Worm (Caenorhabditis elegans) whole organism, young adult: ENCODE data around the gene Y41D4B.14.
A peak's percentile ranks its signal among the peaks of the same experiment; 100 is the strongest.
"Not testable (repeated sequence)": the region's sequence is repeated elsewhere in the genome, so short reads cannot be mapped to it uniquely, and the experiment has no call there.

Experiments used
- B0019.2 ChIP-seq: fragments of 200-800 bp; sonication (Bioruptor generic); conservative IDR thresholded peaks from 2 replicates; pipeline ENCODE4 v1.3.6; 2022; ENCODE audit warnings: missing genetic modification reagents, missing genetic modification characterization, missing compliant biosample characterization
- F10E7.11 ChIP-seq: sonication (generic microtip); optimal IDR thresholded peaks from 2 replicates; lab custom pipeline; 2017; ENCODE audit warnings: mild to moderate bottlenecking, missing genetic modification characterization, moderate library complexity, missing compliant biosample characterization
- F23B12.7 ChIP-seq: sonication (generic microtip); optimal IDR thresholded peaks from 2 replicates; lab custom pipeline; 2017; ENCODE audit warnings: missing genetic modification characterization, mild to moderate bottlenecking, missing compliant biosample characterization, antibody characterized with exemption, moderate library complexity; ENCODE audit not compliant: insufficient read depth
- F57C9.4 ChIP-seq: sonication (generic microtip); optimal IDR thresholded peaks from 2 replicates; lab custom pipeline; 2017; ENCODE audit warnings: mild to moderate bottlenecking, missing genetic modification characterization, missing compliant biosample characterization
- K12H6.12 ChIP-seq: fragments of 200-800 bp; sonication (Bioruptor generic); optimal IDR thresholded peaks from 2 replicates; lab custom pipeline; 2018; ENCODE audit warnings: mild to moderate bottlenecking, missing genetic modification characterization, missing compliant biosample characterization
- T07F8.4 ChIP-seq: sonication (generic microtip); optimal IDR thresholded peaks from 2 replicates; lab custom pipeline; 2016; ENCODE audit warnings: mild to moderate bottlenecking, missing genetic modification characterization, moderate library complexity, missing compliant biosample characterization
- Y53F4B.3 ChIP-seq: fragments of 200-800 bp; sonication (Bioruptor generic); IDR thresholded peaks from 2 replicates; pipeline ENCODE4 v1.3.6; 2022; ENCODE audit warnings: missing genetic modification reagents, missing genetic modification characterization, missing compliant biosample characterization
- Y53G8AR.9 ChIP-seq: fragments of 200-800 bp; sonication (Bioruptor generic); conservative IDR thresholded peaks from 2 replicates; pipeline ENCODE4 v1.3.6; 2022; ENCODE audit warnings: missing genetic modification reagents, missing genetic modification characterization, missing compliant biosample characterization
- ZK185.1 ChIP-seq: sonication (generic microtip); optimal IDR thresholded peaks from 2 replicates; lab custom pipeline; 2016; ENCODE audit warnings: mild to moderate bottlenecking, missing genetic modification characterization, missing compliant biosample characterization; ENCODE audit not compliant: poor library complexity, severe bottlenecking
- aptf-2 ChIP-seq: fragments of 200-800 bp; sonication (Bioruptor generic); conservative IDR thresholded peaks from 2 replicates; pipeline ENCODE4 v1.3.6; 2022; ENCODE audit warnings: missing genetic modification reagents, missing genetic modification characterization, missing compliant biosample characterization
- athp-1 ChIP-seq: sonication (generic microtip); optimal IDR thresholded peaks from 2 replicates; lab custom pipeline; 2017; ENCODE audit warnings: mild to moderate bottlenecking, missing genetic modification characterization, missing compliant biosample characterization
- bed-2 ChIP-seq: fragments of 200-800 bp; sonication (Bioruptor generic); IDR thresholded peaks from 2 replicates; pipeline ENCODE4 v1.3.6; 2022; ENCODE audit warnings: missing genetic modification reagents, missing genetic modification characterization, missing compliant biosample characterization
- cebp-1 ChIP-seq, 2 experiments: fragments of 200-800 bp in 1 of 2; sonication (Bioruptor generic) in 1 of 2; sonication (generic microtip) in 1 of 2; IDR thresholded peaks in 1 of 2; optimal IDR thresholded peaks in 1 of 2; 2 replicates each; pipeline versions ENCODE4 v1.3.6 to Lab custom; 2017 to 2022; ENCODE audit warnings: missing compliant biosample characterization in 2 of 2, missing genetic modification characterization in 2 of 2, mild to moderate bottlenecking in 1 of 2, missing genetic modification reagents in 1 of 2, moderate library complexity in 1 of 2
- cebp-2 ChIP-seq: fragments of 200-800 bp; sonication (Bioruptor generic); IDR thresholded peaks from 2 replicates; pipeline ENCODE4 v1.3.6; 2022; ENCODE audit warnings: missing genetic modification characterization, missing compliant biosample characterization
- ceh-27 ChIP-seq: fragments of 200-800 bp; sonication (Bioruptor generic); optimal IDR thresholded peaks from 2 replicates; lab custom pipeline; 2018; ENCODE audit warnings: mild to moderate bottlenecking, missing genetic modification characterization, moderate library complexity, missing compliant biosample characterization
- ceh-40 ChIP-seq: fragments of 200-800 bp; sonication (Bioruptor generic); IDR thresholded peaks from 2 replicates; pipeline ENCODE4 v1.3.6; 2022; ENCODE audit warnings: missing genetic modification characterization, missing compliant biosample characterization
- chd-7 ChIP-seq: sonication (generic microtip); optimal IDR thresholded peaks from 2 replicates; lab custom pipeline; 2016; ENCODE audit warnings: mild to moderate bottlenecking, missing genetic modification characterization, moderate library complexity, missing compliant biosample characterization
- egrh-3 ChIP-seq: fragments of 200-800 bp; sonication (Bioruptor generic); IDR thresholded peaks from 2 replicates; pipeline ENCODE4 v1.3.6; 2022; ENCODE audit warnings: missing genetic modification reagents, missing genetic modification characterization, missing compliant biosample characterization
- let-526 ChIP-seq: fragments of 200-800 bp; sonication (Bioruptor generic); IDR thresholded peaks from 2 replicates; pipeline ENCODE4 v1.3.6; 2022; ENCODE audit warnings: missing genetic modification reagents, missing genetic modification characterization, missing compliant biosample characterization
- lin-26 ChIP-seq: fragments of 200-800 bp; sonication (Bioruptor generic); IDR thresholded peaks from 2 replicates; pipeline ENCODE4 v1.3.6; 2022; ENCODE audit warnings: missing genetic modification reagents, missing genetic modification characterization, missing compliant biosample characterization
- lir-1 ChIP-seq: fragments of 200-800 bp; sonication (Bioruptor generic); conservative IDR thresholded peaks from 2 replicates; pipeline ENCODE4 v1.3.6; 2022; ENCODE audit warnings: missing genetic modification reagents, missing genetic modification characterization, missing compliant biosample characterization
- madf-6 ChIP-seq: fragments of 200-800 bp; sonication (Bioruptor generic); IDR thresholded peaks from 2 replicates; pipeline ENCODE4 v1.3.6; 2022; ENCODE audit warnings: missing genetic modification reagents, missing genetic modification characterization, missing compliant biosample characterization
- madf-8 ChIP-seq: fragments of 200-800 bp; sonication (Bioruptor generic); conservative IDR thresholded peaks from 2 replicates; pipeline ENCODE4 v1.3.6; 2022; ENCODE audit warnings: missing genetic modification reagents, missing genetic modification characterization, missing compliant biosample characterization
- mcd-1 ChIP-seq: fragments of 200-800 bp; sonication (Bioruptor generic); IDR thresholded peaks from 2 replicates; pipeline ENCODE4 v1.3.6; 2022; ENCODE audit warnings: missing genetic modification reagents, missing genetic modification characterization, missing compliant biosample characterization
- mxl-1 ChIP-seq: sonication (generic microtip); optimal IDR thresholded peaks from 2 replicates; lab custom pipeline; 2016; ENCODE audit warnings: missing genetic modification characterization, missing compliant biosample characterization
- nhr-120 ChIP-seq: fragments of 200-800 bp; sonication (Bioruptor generic); IDR thresholded peaks from 2 replicates; pipeline ENCODE4 v1.3.6; 2022; ENCODE audit warnings: missing genetic modification characterization, missing compliant biosample characterization
- nhr-90 ChIP-seq: sonication (generic microtip); optimal IDR thresholded peaks from 2 replicates; lab custom pipeline; 2016; ENCODE audit warnings: missing genotype, mild to moderate bottlenecking, missing genetic modification characterization, missing compliant biosample characterization
- pha-4 ChIP-seq: fragments of 150-350 bp; sonication (generic microtip); optimal IDR thresholded peaks from 2 replicates; lab custom pipeline; 2014; ENCODE audit warnings: missing biosample characterization, missing genetic modification reagents, missing genetic modification characterization
- snpc-1.1 ChIP-seq: sonication (generic microtip); optimal IDR thresholded peaks from 2 replicates; lab custom pipeline; 2017; ENCODE audit warnings: missing genetic modification characterization, mild to moderate bottlenecking, missing compliant biosample characterization, antibody characterized with exemption, moderate library complexity, missing genotype, missing genetic modification reagents; ENCODE audit not compliant: insufficient read depth
- snpc-3.4 ChIP-seq: sonication (generic microtip); optimal IDR thresholded peaks from 2 replicates; lab custom pipeline; 2017; ENCODE audit warnings: missing genetic modification characterization, mild to moderate bottlenecking, missing compliant biosample characterization, antibody characterized with exemption, moderate library complexity, missing genotype, missing genetic modification reagents
- snpc-4 ChIP-seq, 5 experiments: fragments of 150-350 bp in 1 of 5; sonication (generic microtip) in 4 of 5; optimal IDR thresholded peaks; 2 replicates each; lab custom pipeline; 2014 to 2018; ENCODE audit warnings: missing genetic modification characterization in 5 of 5, missing biosample characterization in 3 of 5, antibody characterized with exemption in 2 of 5, mild to moderate bottlenecking in 2 of 5, missing compliant biosample characterization in 2 of 5, missing genotype in 2 of 5, moderate library complexity in 2 of 5, missing genetic modification reagents in 1 of 5
- xnd-1 ChIP-seq: sonication (generic microtip); optimal IDR thresholded peaks from 2 replicates; lab custom pipeline; 2016; ENCODE audit warnings: missing genotype, missing genetic modification reagents, missing genetic modification characterization, missing compliant biosample characterization

Gene Y41D4B.14

ce11 chrIV:1576731-1577130 is at the start of gene Y41D4B.14:
Gene Y41D4B.14 (plus strand): TSS chrIV:1577031.
- TF ChIP-seq ceh-27 (GFP tag; lab: Kevin White, UChicago) (no peak), B0019.2 (no peak), F10E7.11 (tag; lab: Kevin White, UChicago) (no peak), T07F8.4 (tag; lab: Kevin White, UChicago) (no peak), madf-6 (no peak), lin-26 (GFP tag; lab: Robert Waterston, UW) (no peak), egrh-3 (no peak), lir-1 (GFP tag; lab: Robert Waterston, UW) (no peak), aptf-2 (GFP tag; lab: Robert Waterston, UW) (no peak), madf-8 (GFP tag; lab: Robert Waterston, UW) (no peak), chd-7 (tag; lab: Kevin White, UChicago) (no peak), cebp-2 (GFP tag; lab: Robert Waterston, UW) (no peak), F57C9.4 (tag; lab: Kevin White, UChicago) (no peak), pha-4 (tag; lab: Kevin White, UChicago) (no peak), Y53F4B.3 (GFP tag; lab: Robert Waterston, UW) (no peak), ZK185.1 (tag; lab: Kevin White, UChicago) (no peak), nhr-90 (tag; lab: Kevin White, UChicago) (no peak), mcd-1 (GFP tag; lab: Robert Waterston, UW) (no peak)

ce11 chrIV:1528682-1529081 is 48.1 kb upstream of the Y41D4B.14 start:
- not testable (repeated sequence) for TF ChIP-seq snpc-4 (GFP tag; optimal IDR thresholded peaks at IDR 0.05; lab: Kevin White, UChicago)
- TF ChIP-seq snpc-4 (tag; optimal IDR thresholded peaks at IDR 0.05; lab: Kevin White, UChicago): peak in 2 of 4 experiments; percentile 64 to 84

- TF ChIP-seq ceh-40 (GFP tag; lab: Robert Waterston, UW): no peak
- no peak for TF ChIP-seq K12H6.12 (tag; lab: Kevin White, UChicago)
- TF ChIP-seq let-526: no peak
- TF ChIP-seq Y53G8AR.9 (GFP tag; lab: Robert Waterston, UW): no peak
- TF ChIP-seq bed-2 (GFP tag; lab: Robert Waterston, UW): no peak
- TF ChIP-seq mxl-1 (tag; lab: Kevin White, UChicago): no peak
- TF ChIP-seq cebp-2 (GFP tag; lab: Robert Waterston, UW): no peak
- TF ChIP-seq xnd-1 (tag; lab: Kevin White, UChicago): no peak
Measured at ce11 chrIV:1536316-1536715, 40.5 kb upstream of the Y41D4B.14 start, which contains the start of gene K03H6.5. Gene K03H6.5 (minus strand): TSS chrIV:1536416.

ce11 chrIV:1547129-1547528 is 29.7 kb upstream of the Y41D4B.14 start:
- no peak for TF ChIP-seq lir-1 (GFP tag; lab: Robert Waterston, UW)
- TF ChIP-seq snpc-1.1 (tag; lab: Kevin White, UChicago): no peak
- no peak for TF ChIP-seq snpc-3.4 (tag; lab: Kevin White, UChicago)
- no peak for TF ChIP-seq athp-1 (tag; lab: Kevin White, UChicago)
- TF ChIP-seq nhr-120: no peak
- TF ChIP-seq cebp-1 (GFP tag; IDR thresholded peaks at IDR 0.05; lab: Robert Waterston, UW): no peak
- TF ChIP-seq cebp-1 (tag; optimal IDR thresholded peaks at IDR 0.05; lab: Kevin White, UChicago): no peak
- TF ChIP-seq F23B12.7 (tag; lab: Kevin White, UChicago): no peak
- TF ChIP-seq, all 124 proteins: peak for 0
